5 fruit fly cellular contexts compared by ENCODE assay signal in genomic region chr3L:748329-749198, dm6.
TF ChIP-seq lines count a peak whose summit lies in the region.

No protein-coding gene starts in this region.

- no peak for TF ChIP-seq CTCF in whole organism, embryonic (GFP tag; optimal IDR thresholded peaks at IDR 0.05; lab: Kevin White, UChicago)

TF ChIP-seq in whole organism, adult, 20 proteins besides CTCF, POLR2A, EP300 and RAD21:
- TF ChIP-seq CG14711 (tag; optimal IDR thresholded peaks at IDR 0.05; lab: Kevin White, UChicago) (no peak), kay (GFP tag; lab: Kevin White, UChicago; ENCODE audit: borderline replicate concordance) (peak; percentile 91), cic (GFP tag; optimal IDR thresholded peaks at IDR 0.05; lab: Kevin White, UChicago) (peak; percentile 81), pad (GFP tag; optimal IDR thresholded peaks at IDR 0.05; lab: Kevin White, UChicago) (peak; percentile 100)

TF ChIP-seq in whole organism, embryonic, 481 proteins besides CTCF, POLR2A, EP300 and RAD21 (continues in another document):
- peak; percentile 83 for TF ChIP-seq Tbp (GFP tag; optimal IDR thresholded peaks at IDR 0.05; lab: Kevin White, UChicago)
- no peak for TF ChIP-seq CG3838 (GFP tag; optimal IDR thresholded peaks at IDR 0.05; lab: Kevin White, UChicago)
- TF ChIP-seq Atf-2 (GFP tag; optimal IDR thresholded peaks at IDR 0.05; lab: Kevin White, UChicago): no peak
- TF ChIP-seq Blimp-1 (GFP tag; optimal IDR thresholded peaks at IDR 0.05; lab: Kevin White, UChicago): no peak
- no peak for TF ChIP-seq gce (GFP tag; IDR thresholded peaks at IDR 0.05; lab: Robert Waterston, UW)
- peak; percentile 9 for TF ChIP-seq Jarid2 (GFP tag; optimal IDR thresholded peaks at IDR 0.05; lab: Kevin White, UChicago)
- no peak for TF ChIP-seq slp2 (GFP tag; optimal IDR thresholded peaks at IDR 0.05; lab: Kevin White, UChicago)
- TF ChIP-seq Asciz (GFP tag; optimal IDR thresholded peaks at IDR 0.05; lab: Kevin White, UChicago): no peak
- peak; percentile 62; the same call in 2 of the 4 replicates for TF ChIP-seq chinmo (GFP tag; IDR thresholded peaks at IDR 0.05; lab: Robert Waterston, UW; ENCODE audit: partially characterized antibody)
- no peak for TF ChIP-seq toy (GFP tag; IDR thresholded peaks at IDR 0.05; lab: Robert Waterston, UW)
- no peak for TF ChIP-seq CG17328 (GFP tag; IDR thresholded peaks at IDR 0.05; lab: Robert Waterston, UW)
- TF ChIP-seq Spps (tag; optimal IDR thresholded peaks at IDR 0.05; lab: Kevin White, UChicago): no peak
- peak; percentile 44; the same call in 1 of the 2 replicates for TF ChIP-seq vvl (GFP tag; IDR thresholded peaks at IDR 0.05; lab: Robert Waterston, UW)
- no peak for TF ChIP-seq caup (GFP tag; optimal IDR thresholded peaks at IDR 0.05; lab: Kevin White, UChicago; ENCODE audit: severe bottlenecking)
- TF ChIP-seq Dref (GFP tag; IDR thresholded peaks at IDR 0.05; lab: Robert Waterston, UW): no peak
- no peak for TF ChIP-seq nerfin-1 (tag; optimal IDR thresholded peaks at IDR 0.05; lab: Kevin White, UChicago)
- no peak for TF ChIP-seq wdn (GFP tag; IDR thresholded peaks at IDR 0.05; lab: Robert Waterston, UW)
- no peak for TF ChIP-seq klu (GFP tag; IDR thresholded peaks at IDR 0.05; lab: Robert Waterston, UW)
- TF ChIP-seq yki (optimal IDR thresholded peaks at IDR 0.05; lab: Kevin White, UChicago): peak; percentile 1
- no peak for TF ChIP-seq phol (tag; optimal IDR thresholded peaks at IDR 0.05; lab: Kevin White, UChicago)
- no peak for TF ChIP-seq CG7928 (GFP tag; optimal IDR thresholded peaks at IDR 0.05; lab: Kevin White, UChicago)
- TF ChIP-seq Mad (GFP tag; optimal IDR thresholded peaks at IDR 0.05; lab: Kevin White, UChicago): no peak

TF ChIP-seq in whole organism, prepupa, 60 proteins besides CTCF, POLR2A, EP300 and RAD21 (continues in another document):
- TF ChIP-seq CG6276 (GFP tag; optimal IDR thresholded peaks at IDR 0.05; lab: Kevin White, UChicago) (no peak), fkh (GFP tag; optimal IDR thresholded peaks at IDR 0.05; lab: Kevin White, UChicago) (peak; percentile 63), CG9139 (GFP tag; optimal IDR thresholded peaks at IDR 0.05; lab: Kevin White, UChicago) (peak; percentile 37), Lpt (GFP tag; optimal IDR thresholded peaks at IDR 0.05; lab: Kevin White, UChicago) (no peak), CG6792 (GFP tag; optimal IDR thresholded peaks at IDR 0.05; lab: Kevin White, UChicago) (no peak), CG11294 (GFP tag; IDR thresholded peaks at IDR 0.05; lab: Robert Waterston, UW) (no peak), dac (GFP tag; optimal IDR thresholded peaks at IDR 0.05; lab: Kevin White, UChicago) (no peak), Ets96B (tag; optimal IDR thresholded peaks at IDR 0.05; lab: Kevin White, UChicago) (peak; percentile 11), ss (GFP tag; optimal IDR thresholded peaks at IDR 0.05; lab: Kevin White, UChicago) (peak in 1 of 2 experiments; percentile 53), Eip78C (GFP tag; lab: Kevin White, UChicago) (peak; percentile 63), Sox102F (GFP tag; optimal IDR thresholded peaks at IDR 0.05; lab: Kevin White, UChicago) (peak; percentile 2), pdm3 (GFP tag; optimal IDR thresholded peaks at IDR 0.05; lab: Kevin White, UChicago) (no peak), CG3919 (GFP tag; optimal IDR thresholded peaks at IDR 0.05; lab: Kevin White, UChicago) (no peak), Smox (GFP tag; optimal IDR thresholded peaks at IDR 0.05; lab: Kevin White, UChicago) (no peak), CG3032 (tag; optimal IDR thresholded peaks at IDR 0.05; lab: Kevin White, UChicago) (no peak), CG10669 (GFP tag; optimal IDR thresholded peaks at IDR 0.05; lab: Kevin White, UChicago) (peak; percentile 33), CG15336 (GFP tag; IDR thresholded peaks at IDR 0.05; lab: Robert Waterston, UW) (peak; percentile 38), svp (GFP tag; lab: Kevin White, UChicago) (peak; percentile 63), esn (GFP tag; optimal IDR thresholded peaks at IDR 0.05; lab: Kevin White, UChicago) (no peak), eg (GFP tag; IDR thresholded peaks at IDR 0.05; lab: Robert Waterston, UW) (peak; percentile 50; the same call in 1 of the 3 replicates), Eip93F (GFP tag; optimal IDR thresholded peaks at IDR 0.05; lab: Kevin White, UChicago) (no peak), CG6163 (GFP tag; IDR thresholded peaks at IDR 0.05; lab: Robert Waterston, UW) (peak; percentile 8; the same call in 1 of the 3 replicates), cyc (GFP tag; optimal IDR thresholded peaks at IDR 0.05; lab: Kevin White, UChicago) (no peak), CG16779 (tag; optimal IDR thresholded peaks at IDR 0.05; lab: Kevin White, UChicago) (peak; percentile 7)

TF ChIP-seq in whole organism, pupa, 21 proteins besides CTCF, POLR2A, EP300 and RAD21:
- TF ChIP-seq CG14655 (GFP tag; optimal IDR thresholded peaks at IDR 0.05; lab: Kevin White, UChicago): no peak
- no peak for TF ChIP-seq CG10348 (GFP tag; IDR thresholded peaks at IDR 0.05; lab: Robert Waterston, UW)
- no peak for TF ChIP-seq CG17806 (tag; optimal IDR thresholded peaks at IDR 0.05; lab: Kevin White, UChicago)
- TF ChIP-seq EcR (GFP tag; optimal IDR thresholded peaks at IDR 0.05; lab: Kevin White, UChicago): no peak
- TF ChIP-seq CG8159 (tag; optimal IDR thresholded peaks at IDR 0.05; lab: Kevin White, UChicago): no peak
- TF ChIP-seq CG13204 (GFP tag; optimal IDR thresholded peaks at IDR 0.05; lab: Kevin White, UChicago): peak; percentile 5
- TF ChIP-seq Snoo (tag; optimal IDR thresholded peaks at IDR 0.05; lab: Kevin White, UChicago): no peak
- no peak for TF ChIP-seq CG4496 (GFP tag; IDR thresholded peaks at IDR 0.05; lab: Robert Waterston, UW)
- TF ChIP-seq D1 (tag; optimal IDR thresholded peaks at IDR 0.05; lab: Kevin White, UChicago): no peak
- peak; percentile 42 for TF ChIP-seq gl (tag; optimal IDR thresholded peaks at IDR 0.05; lab: Kevin White, UChicago)
- no peak for TF ChIP-seq Pif1A (GFP tag; optimal IDR thresholded peaks at IDR 0.05; lab: Kevin White, UChicago)
- no peak for TF ChIP-seq CG15710 (tag; optimal IDR thresholded peaks at IDR 0.05; lab: Kevin White, UChicago)
- no peak; the same call in 2 of the 3 replicates for TF ChIP-seq fd96Ca (GFP tag; IDR thresholded peaks at IDR 0.05; lab: Robert Waterston, UW)
- peak; percentile 51; the same call in 1 of the 2 replicates for TF ChIP-seq Ets98B (GFP tag; IDR thresholded peaks at IDR 0.05; lab: Robert Waterston, UW)
- TF ChIP-seq rn (GFP tag; IDR thresholded peaks at IDR 0.05; lab: Robert Waterston, UW): no peak
- TF ChIP-seq CG32121 (GFP tag; IDR thresholded peaks at IDR 0.05; lab: Robert Waterston, UW): peak; percentile 35; the same call in 1 of the 2 replicates
- TF ChIP-seq CG12605 (GFP tag; IDR thresholded peaks at IDR 0.05; lab: Robert Waterston, UW): peak; percentile 75
- TF ChIP-seq CG9948 (tag; optimal IDR thresholded peaks at IDR 0.05; lab: Kevin White, UChicago): no peak
- peak; percentile 3 for TF ChIP-seq CG8301 (tag; optimal IDR thresholded peaks at IDR 0.05; lab: Kevin White, UChicago)
- TF ChIP-seq Pif1B (GFP tag; optimal IDR thresholded peaks at IDR 0.05; lab: Kevin White, UChicago): no peak
- no peak for TF ChIP-seq CG34367 (tag; optimal IDR thresholded peaks at IDR 0.05; lab: Kevin White, UChicago)
TF ChIP-seq in whole organism, pupa: peak in this region for 6.

TF ChIP-seq in whole organism, wandering third instar larva, 38 proteins besides CTCF, POLR2A, EP300 and RAD21:
- TF ChIP-seq foxo (GFP tag; optimal IDR thresholded peaks at IDR 0.05; lab: Kevin White, UChicago): peak in 1 of 2 experiments; percentile 62
- TF ChIP-seq fru (GFP tag; optimal IDR thresholded peaks at IDR 0.05; lab: Kevin White, UChicago): no peak
- no peak for TF ChIP-seq Mio (GFP tag; optimal IDR thresholded peaks at IDR 0.05; lab: Kevin White, UChicago)
- TF ChIP-seq CG32264 (GFP tag; optimal IDR thresholded peaks at IDR 0.05; lab: Kevin White, UChicago): no peak
- peak; percentile 14 for TF ChIP-seq Vsx2 (GFP tag; optimal IDR thresholded peaks at IDR 0.05; lab: Kevin White, UChicago; ENCODE audit: partially characterized antibody)
- no peak for TF ChIP-seq Hr83 (GFP tag; optimal IDR thresholded peaks at IDR 0.05; lab: Kevin White, UChicago; ENCODE audit: poor library complexity, severe bottlenecking)
- TF ChIP-seq sv (GFP tag; optimal IDR thresholded peaks at IDR 0.05; lab: Kevin White, UChicago): no peak
- no peak for TF ChIP-seq brk (GFP tag; optimal IDR thresholded peaks at IDR 0.05; lab: Kevin White, UChicago)
- no peak for TF ChIP-seq lola (GFP tag; optimal IDR thresholded peaks at IDR 0.05; lab: Kevin White, UChicago)
- no peak for TF ChIP-seq dmrt93B (GFP tag; optimal IDR thresholded peaks at IDR 0.05; lab: Kevin White, UChicago)
- TF ChIP-seq CrebA (GFP tag; optimal IDR thresholded peaks at IDR 0.05; lab: Kevin White, UChicago; ENCODE audit: borderline replicate concordance): peak; percentile 66
- TF ChIP-seq Sp1 (GFP tag; optimal IDR thresholded peaks at IDR 0.05; lab: Kevin White, UChicago): no peak
- TF ChIP-seq br (GFP tag; optimal IDR thresholded peaks at IDR 0.05; lab: Kevin White, UChicago): no peak
- peak; percentile 16 for TF ChIP-seq N (GFP tag; optimal IDR thresholded peaks at IDR 0.05; lab: Kevin White, UChicago)
- TF ChIP-seq h (GFP tag; optimal IDR thresholded peaks at IDR 0.05; lab: Kevin White, UChicago): no peak
- no peak for TF ChIP-seq jim (GFP tag; optimal IDR thresholded peaks at IDR 0.05; lab: Kevin White, UChicago)
- TF ChIP-seq tai (GFP tag; optimal IDR thresholded peaks at IDR 0.05; lab: Kevin White, UChicago): peak; percentile 38
- no peak for TF ChIP-seq OdsH (GFP tag; optimal IDR thresholded peaks at IDR 0.05; lab: Kevin White, UChicago)
- no peak for TF ChIP-seq Jra (GFP tag; optimal IDR thresholded peaks at IDR 0.05; lab: Kevin White, UChicago)
- TF ChIP-seq dsf (GFP tag; optimal IDR thresholded peaks at IDR 0.05; lab: Kevin White, UChicago; ENCODE audit: borderline replicate concordance): no peak
- peak; percentile 92 for TF ChIP-seq Myc (optimal IDR thresholded peaks at IDR 0.05; lab: Kevin White, UChicago)
- peak in 1 of 2 experiments; percentile 48 for TF ChIP-seq dl (GFP tag; optimal IDR thresholded peaks at IDR 0.05; lab: Kevin White, UChicago; ENCODE audit: insufficient read depth in 1 of 2, partially characterized antibody in 2 of 2)
